Fruit fly (Drosophila melanogaster) whole organism, embryonic: ENCODE data around the gene AspRS-m.

ENCODE experiments used
- CG11560 ChIP-seq: fragments of 200-800 bp; sonication (Bioruptor generic); IDR thresholded peaks from 3 replicates; pipeline ENCODE4 v1.3.6; 2022; ENCODE audit warnings: missing biosample characterization, missing genetic modification characterization
- CG12391 ChIP-seq: fragments of 200-800 bp; sonication (Bioruptor generic); optimal IDR thresholded peaks from 3 replicates; lab custom pipeline; 2018; ENCODE audit warnings: missing biosample characterization, mild to moderate bottlenecking, missing genetic modification characterization, moderate library complexity
- CG13894 ChIP-seq: fragments of 200-800 bp; sonication (Bioruptor generic); optimal IDR thresholded peaks from 3 replicates; lab custom pipeline; 2018; ENCODE audit warnings: missing biosample characterization, mild to moderate bottlenecking, missing genetic modification characterization, moderate library complexity
- CG15073 ChIP-seq: fragments of 200-800 bp; sonication (Bioruptor generic); optimal IDR thresholded peaks from 2 replicates; lab custom pipeline; 2016; ENCODE audit warnings: missing biosample characterization, missing genetic modification characterization
- CG15601 ChIP-seq: fragments of 200-800 bp; sonication (Bioruptor generic); optimal IDR thresholded peaks from 3 replicates; lab custom pipeline; 2019; ENCODE audit warnings: missing biosample characterization, mild to moderate bottlenecking, missing genetic modification characterization, moderate library complexity
- CG17359 ChIP-seq: fragments of 200-800 bp; sonication (Bioruptor generic); optimal IDR thresholded peaks from 3 replicates; lab custom pipeline; 2018; ENCODE audit warnings: missing biosample characterization, mild to moderate bottlenecking, missing genetic modification characterization, moderate library complexity
- CG17612 ChIP-seq: fragments of 200-800 bp; sonication (Bioruptor generic); IDR thresholded peaks from 2 replicates; pipeline ENCODE4 v1.3.6; 2022; ENCODE audit warnings: missing biosample characterization, missing genetic modification characterization
- CG30431 ChIP-seq: fragments of 200-800 bp; sonication (Bioruptor generic); optimal IDR thresholded peaks from 2 replicates; lab custom pipeline; 2017; ENCODE audit warnings: missing biosample characterization, missing genetic modification characterization
- CG31388 ChIP-seq: fragments of 200-800 bp; sonication (Bioruptor generic); optimal IDR thresholded peaks from 2 replicates; lab custom pipeline; 2016; ENCODE audit warnings: missing biosample characterization, missing genetic modification characterization
- CG3163 ChIP-seq: fragments of 200-800 bp; sonication (Bioruptor generic); optimal IDR thresholded peaks from 3 replicates; lab custom pipeline; 2016; ENCODE audit warnings: missing biosample characterization, missing genetic modification characterization
- CG32532 ChIP-seq: fragments of 200-800 bp; sonication (Bioruptor generic); IDR thresholded peaks from 2 replicates; pipeline ENCODE4 v1.3.6; 2022; ENCODE audit warnings: missing biosample characterization, missing genetic modification characterization
- CG32767 ChIP-seq: fragments of 200-800 bp; sonication (Bioruptor generic); IDR thresholded peaks from 2 replicates; pipeline ENCODE4 v1.3.6; 2022; ENCODE audit warnings: missing biosample characterization, missing genetic modification characterization
- CG4424 ChIP-seq: fragments of 200-800 bp; sonication (Bioruptor generic); optimal IDR thresholded peaks from 3 replicates; lab custom pipeline; 2016; ENCODE audit warnings: missing biosample characterization, missing genetic modification characterization
- CG5245 ChIP-seq: fragments of 200-800 bp; sonication (Bioruptor generic); optimal IDR thresholded peaks from 3 replicates; lab custom pipeline; 2016; ENCODE audit warnings: missing biosample characterization, missing genetic modification characterization
- CG6254 ChIP-seq: fragments of 200-800 bp; sonication (Bioruptor generic); optimal IDR thresholded peaks from 3 replicates; lab custom pipeline; 2017; ENCODE audit warnings: mild to moderate bottlenecking, missing biosample characterization, missing genetic modification reagents, missing genetic modification characterization
- CG6683 ChIP-seq: fragments of 200-800 bp; sonication (Bioruptor generic); optimal IDR thresholded peaks from 2 replicates; lab custom pipeline; 2017; ENCODE audit warnings: missing biosample characterization, mild to moderate bottlenecking, missing genetic modification characterization, missing genetic modification reagents
- CG6765 ChIP-seq: fragments of 200-800 bp; sonication (Bioruptor generic); optimal IDR thresholded peaks from 3 replicates; lab custom pipeline; 2017; ENCODE audit warnings: missing biosample characterization, mild to moderate bottlenecking, missing genetic modification characterization
- CG8281 ChIP-seq: fragments of 200-800 bp; sonication (Bioruptor generic); optimal IDR thresholded peaks from 2 replicates; lab custom pipeline; 2018; ENCODE audit warnings: missing biosample characterization, mild to moderate bottlenecking, missing genetic modification characterization, moderate library complexity
- Chrac-16 ChIP-seq: fragments of 200-800 bp; sonication (Bioruptor generic); optimal IDR thresholded peaks from 3 replicates; lab custom pipeline; 2016; ENCODE audit warnings: missing biosample characterization, missing genetic modification characterization
- D19B ChIP-seq: fragments of 200-800 bp; sonication (Bioruptor generic); optimal IDR thresholded peaks from 2 replicates; lab custom pipeline; 2017; ENCODE audit warnings: missing biosample characterization, mild to moderate bottlenecking, missing genetic modification characterization
- Dip3 ChIP-seq: fragments of 200-800 bp; sonication (Bioruptor generic); optimal IDR thresholded peaks from 3 replicates; lab custom pipeline; 2016; ENCODE audit warnings: missing biosample characterization, missing genetic modification characterization
- HLHmδ ChIP-seq: fragments of 200-800 bp; sonication (Bioruptor generic); optimal IDR thresholded peaks from 2 replicates; lab custom pipeline; 2018; ENCODE audit warnings: missing biosample characterization, mild to moderate bottlenecking, missing genetic modification characterization, moderate library complexity
- NFAT ChIP-seq: fragments of 200-800 bp; sonication (Bioruptor generic); IDR thresholded peaks from 2 replicates; pipeline ENCODE4 v1.3.6; 2022; ENCODE audit warnings: missing biosample characterization, missing genetic modification characterization
- Sox100B ChIP-seq: fragments of 200-800 bp; sonication (Bioruptor generic); optimal IDR thresholded peaks from 3 replicates; lab custom pipeline; 2018; ENCODE audit warnings: missing biosample characterization, mild to moderate bottlenecking, missing genetic modification characterization
- TFAM ChIP-seq: fragments of 200-800 bp; sonication (Bioruptor generic); optimal IDR thresholded peaks from 2 replicates; lab custom pipeline; 2017; ENCODE audit warnings: missing biosample characterization, missing genetic modification characterization, inconsistent platforms
- ash1 ChIP-seq: fragments of 200-800 bp; sonication (Bioruptor generic); optimal IDR thresholded peaks from 2 replicates; lab custom pipeline; 2018; ENCODE audit warnings: missing biosample characterization, mild to moderate bottlenecking, missing genetic modification characterization
- bigmax ChIP-seq: fragments of 200-800 bp; sonication (Bioruptor generic); optimal IDR thresholded peaks from 2 replicates; lab custom pipeline; 2018; ENCODE audit warnings: missing biosample characterization, mild to moderate bottlenecking, missing genetic modification characterization
- cad ChIP-seq: fragments of >200 bp; optimal IDR thresholded peaks from 2 replicates; lab custom pipeline; 2017; ENCODE audit warnings: missing biosample characterization, missing genetic modification characterization
- cg ChIP-seq: fragments of 200-800 bp; sonication (Bioruptor generic); optimal IDR thresholded peaks from 3 replicates; lab custom pipeline; 2019; ENCODE audit warnings: missing biosample characterization, mild to moderate bottlenecking, missing genetic modification characterization, moderate library complexity
- croc ChIP-seq: fragments of 200-800 bp; sonication (Bioruptor generic); conservative IDR thresholded peaks from 3 replicates; pipeline ENCODE4 v1.3.6; 2022; ENCODE audit warnings: missing biosample characterization, missing genetic modification characterization
- dysf ChIP-seq: fragments of 200-800 bp; sonication (Bioruptor generic); IDR thresholded peaks from 3 replicates; pipeline ENCODE4 v1.3.6; 2022; ENCODE audit warnings: missing biosample characterization, missing genetic modification characterization
- eve ChIP-seq, 2 experiments: fragments of >200 bp; optimal IDR thresholded peaks; 2 replicates each; lab custom pipeline; 2017; ENCODE audit warnings: missing biosample characterization in 2 of 2, missing genetic modification characterization in 2 of 2
- fd3F ChIP-seq: fragments of 200-800 bp; sonication (Bioruptor generic); optimal IDR thresholded peaks from 2 replicates; lab custom pipeline; 2018; ENCODE audit warnings: missing biosample characterization, mild to moderate bottlenecking, missing genetic modification characterization, moderate library complexity
- fd64A ChIP-seq: fragments of 200-800 bp; sonication (Bioruptor generic); optimal IDR thresholded peaks from 3 replicates; lab custom pipeline; 2018; ENCODE audit warnings: missing biosample characterization, mild to moderate bottlenecking, missing genetic modification characterization
- gce ChIP-seq: fragments of 200-800 bp; sonication (Bioruptor generic); IDR thresholded peaks from 3 replicates; pipeline ENCODE4 v1.3.6; 2022; ENCODE audit warnings: missing biosample characterization, missing genetic modification characterization
- gfzf ChIP-seq: fragments of 200-800 bp; sonication (Bioruptor generic); optimal IDR thresholded peaks from 2 replicates; lab custom pipeline; 2016; ENCODE audit warnings: missing biosample characterization, mild to moderate bottlenecking, missing genetic modification characterization, moderate library complexity
- h ChIP-seq: fragments of >200 bp; optimal IDR thresholded peaks from 2 replicates; lab custom pipeline; 2017
- ind ChIP-seq: fragments of 200-800 bp; sonication (Bioruptor generic); optimal IDR thresholded peaks from 3 replicates; lab custom pipeline; 2016; ENCODE audit warnings: missing biosample characterization, missing genetic modification characterization
- jing ChIP-seq: fragments of 200-800 bp; sonication (Bioruptor generic); optimal IDR thresholded peaks from 2 replicates; lab custom pipeline; 2018; ENCODE audit warnings: missing biosample characterization, mild to moderate bottlenecking, missing genetic modification characterization
- luna ChIP-seq: fragments of 200-800 bp; sonication (Bioruptor generic); optimal IDR thresholded peaks from 2 replicates; lab custom pipeline; 2016; ENCODE audit warnings: missing biosample characterization, missing genetic modification characterization
- odd ChIP-seq: fragments of 200-800 bp; sonication (Bioruptor generic); optimal IDR thresholded peaks from 2 replicates; lab custom pipeline; 2017; ENCODE audit warnings: missing biosample characterization, mild to moderate bottlenecking, missing genetic modification characterization
- onecut ChIP-seq: fragments of 200-800 bp; sonication (Bioruptor generic); IDR thresholded peaks from 2 replicates; pipeline ENCODE4 v1.3.6; 2022; ENCODE audit warnings: missing biosample characterization, missing genetic modification characterization
- otp ChIP-seq: fragments of 200-800 bp; sonication (Bioruptor generic); IDR thresholded peaks from 3 replicates; pipeline ENCODE4, ENCODE4 v1.3.6; 2022; ENCODE audit warnings: missing biosample characterization, missing genetic modification characterization
- pfk ChIP-seq: fragments of 200-800 bp; sonication (Bioruptor generic); optimal IDR thresholded peaks from 2 replicates; lab custom pipeline; 2018; ENCODE audit warnings: missing biosample characterization, mild to moderate bottlenecking, missing genetic modification characterization, moderate library complexity
- phol ChIP-seq: fragments of 200-800 bp; sonication (Bioruptor generic); optimal IDR thresholded peaks from 3 replicates; lab custom pipeline; 2018; ENCODE audit warnings: missing biosample characterization, mild to moderate bottlenecking, missing genetic modification characterization, moderate library complexity
- shn ChIP-seq: fragments of 200-800 bp; sonication (Bioruptor generic); optimal IDR thresholded peaks from 3 replicates; lab custom pipeline; 2016; ENCODE audit warnings: missing biosample characterization, missing genetic modification characterization
- sisA ChIP-seq: fragments of 200-800 bp; sonication (Bioruptor generic); IDR thresholded peaks from 2 replicates; pipeline ENCODE4 v1.3.6; 2022; ENCODE audit warnings: missing biosample characterization, missing genetic modification characterization
- slou ChIP-seq: fragments of 200-800 bp; sonication (Bioruptor generic); optimal IDR thresholded peaks from 3 replicates; lab custom pipeline; 2016; ENCODE audit warnings: missing biosample characterization, missing genetic modification characterization
- stc ChIP-seq: fragments of 200-800 bp; sonication (Bioruptor generic); IDR thresholded peaks from 2 replicates; pipeline ENCODE4 v1.3.6; 2022; ENCODE audit warnings: missing biosample characterization, missing genetic modification characterization
- tgo ChIP-seq: fragments of 200-800 bp; sonication (Bioruptor generic); IDR thresholded peaks from 3 replicates; pipeline ENCODE4 v1.3.6; 2022; ENCODE audit warnings: missing biosample characterization, missing genetic modification characterization

The AspRS-m gene

dm6 chr2L:16815989-16816749 lies 10.7 kb upstream of the AspRS-m start, which contains the start of gene mdy (continued):
- TF ChIP-seq CG12391 (tag; lab: Kevin White, UChicago) (peak; percentile 77), CG17612 (GFP tag; lab: Robert Waterston, UW) (no peak), CG32532 (GFP tag; lab: Robert Waterston, UW) (peak; percentile 79), CG5245 (peak; percentile 32), gfzf (no peak), croc (GFP tag; lab: Robert Waterston, UW) (no peak), CG15073 (GFP tag; lab: Kevin White, UChicago) (no peak), ind (peak; percentile 12), CG6683 (GFP tag; lab: Kevin White, UChicago) (no peak), HLHmδ (GFP tag; lab: Kevin White, UChicago) (no peak), TFAM (GFP tag; lab: Kevin White, UChicago) (no peak), bigmax (GFP tag; lab: Kevin White, UChicago) (no peak), pfk (no peak), onecut (peak; percentile 52), sisA (peak; percentile 62), D19B (peak; percentile 36), CG13894 (tag; lab: Kevin White, UChicago) (no peak), CG6765 (GFP tag; lab: Kevin White, UChicago) (peak; percentile 30), gce (GFP tag; lab: Robert Waterston, UW) (peak; percentile 29; the same call in 1 of the 3 replicates), phol (peak; percentile 57), h (lab: Kevin White, UChicago) (no peak), ash1 (GFP tag; lab: Kevin White, UChicago) (no peak), Chrac-16 (GFP tag; lab: Kevin White, UChicago) (peak; percentile 69), CG6254 (GFP tag; lab: Kevin White, UChicago) (no peak), Sox100B (GFP tag; lab: Kevin White, UChicago) (no peak), CG17359 (tag; lab: Kevin White, UChicago) (peak; percentile 42), eve (GFP tag; optimal IDR thresholded peaks at IDR 0.05; lab: Kevin White, UChicago) (peak in 1 of 2 experiments; percentile 45), cg (GFP tag; lab: Kevin White, UChicago) (no peak), CG11560 (tag; lab: Robert Waterston, UW) (no peak), odd (GFP tag; lab: Kevin White, UChicago) (no peak), CG8281 (peak; percentile 10), CG15601 (peak; percentile 44), otp (GFP tag; lab: Robert Waterston, UW) (0 out of 3 replicates have a peak, but pooled peaks have one; percentile 57), NFAT (GFP tag; lab: Robert Waterston, UW) (peak; percentile 86), luna (GFP tag; lab: Kevin White, UChicago) (no peak), Dip3 (GFP tag; lab: Kevin White, UChicago) (peak; percentile 0), fd3F (GFP tag; lab: Kevin White, UChicago) (peak; percentile 3), slou (GFP tag; lab: Kevin White, UChicago) (peak; percentile 29), dysf (GFP tag; lab: Robert Waterston, UW) (peak; percentile 55; the same call in 2 of the 3 replicates), CG32767 (GFP tag; lab: Robert Waterston, UW) (no peak; the same call in 1 of the 2 replicates), tgo (GFP tag; lab: Robert Waterston, UW) (peak; percentile 53), CG30431 (GFP tag; lab: Kevin White, UChicago) (peak; percentile 15), CG4424 (GFP tag; lab: Kevin White, UChicago) (peak; percentile 63), CG31388 (GFP tag; lab: Kevin White, UChicago) (no peak), shn (peak; percentile 17), stc (GFP tag; lab: Robert Waterston, UW) (0 out of 2 replicates have a peak, but pooled peaks have one; percentile 5), cad (no peak), CG3163 (GFP tag; lab: Kevin White, UChicago) (no peak), jing (no peak), fd64A (GFP tag; lab: Kevin White, UChicago) (no peak)
